Worm (Caenorhabditis elegans): Measurements from ENCODE around the gene Y116F11B.17.

Y116F11B.17 gene

ce11 chrV:19829225-19829624 lies 7.2 kb upstream of the Y116F11B.17 start:
- TF ChIP-seq lin-39 (tag; optimal IDR thresholded peaks at IDR 0.05) (no peak), gmeb-1 (tag; optimal IDR thresholded peaks at IDR 0.05) (no peak), nhr-6 (tag; optimal IDR thresholded peaks at IDR 0.05) (no peak), sem-4 (tag; optimal IDR thresholded peaks at IDR 0.05) (no peak), ama-1 (optimal IDR thresholded peaks at IDR 0.05) (no peak), nhr-237 (tag; optimal IDR thresholded peaks at IDR 0.05) (no peak), blmp-1 (tag; optimal IDR thresholded peaks at IDR 0.05; ENCODE audit: insufficient read depth) (no peak), mbf-1 (tag; optimal IDR thresholded peaks at IDR 0.05) (no peak), R02D3.7 (tag; optimal IDR thresholded peaks at IDR 0.05) (no peak), lsy-2 (tag; optimal IDR thresholded peaks at IDR 0.05) (no peak), nhr-77 (tag; optimal IDR thresholded peaks at IDR 0.05) (no peak), elt-3 (tag; optimal IDR thresholded peaks at IDR 0.05) (no peak), elt-1 (tag; optimal IDR thresholded peaks at IDR 0.05) (no peak), F13H6.1 (tag; optimal IDR thresholded peaks at IDR 0.05) (no peak), sma-9 (GFP tag; optimal IDR thresholded peaks at IDR 0.05) (no peak), sma-9 (tag; optimal IDR thresholded peaks at IDR 0.05) (no peak), unc-55 (GFP tag; optimal IDR thresholded peaks at IDR 0.05) (no peak)

- TF ChIP-seq blmp-1 (tag; optimal IDR thresholded peaks at IDR 0.05; ENCODE audit: insufficient read depth) (no peak), ZK546.5 (tag; optimal IDR thresholded peaks at IDR 0.05) (no peak), ztf-1 (GFP tag; conservative IDR thresholded peaks at IDR 0.05) (no peak), lin-39 (tag; optimal IDR thresholded peaks at IDR 0.05) (no peak), crh-2 (tag; optimal IDR thresholded peaks at IDR 0.05) (no peak), nhr-25 (tag; optimal IDR thresholded peaks at IDR 0.05) (no peak), nhr-10 (tag; optimal IDR thresholded peaks at IDR 0.05) (no peak), R02D3.7 (tag; optimal IDR thresholded peaks at IDR 0.05) (no peak), zag-1 (tag; optimal IDR thresholded peaks at IDR 0.05) (no peak), Y55F3AM.14 (GFP tag; optimal IDR thresholded peaks at IDR 0.05) (no peak), elt-3 (tag; optimal IDR thresholded peaks at IDR 0.05) (no peak), ztf-11 (tag; optimal IDR thresholded peaks at IDR 0.05) (no peak), unc-62 (GFP tag; optimal IDR thresholded peaks at IDR 0.05) (no peak), mbf-1 (tag; optimal IDR thresholded peaks at IDR 0.05) (no peak), ceh-16 (tag; optimal IDR thresholded peaks at IDR 0.05) (no peak), nhr-77 (tag; optimal IDR thresholded peaks at IDR 0.05) (no peak), peb-1 (tag; optimal IDR thresholded peaks at IDR 0.05) (no peak)
These were observed 5.5 kb upstream of the Y116F11B.17 start for ce11 chrV:19827481-19827880.

ce11 chrV:19820178-19820577 lies 1.8 kb downstream of the Y116F11B.17 start:
- no peak for TF ChIP-seq sma-3 (GFP tag; optimal IDR thresholded peaks at IDR 0.05)
- no peak for TF ChIP-seq lin-13 (GFP tag; optimal IDR thresholded peaks at IDR 0.05)
- TF ChIP-seq lin-11 (tag; optimal IDR thresholded peaks at IDR 0.05) = no peak

- no peak for TF ChIP-seq ceh-82 (tag; optimal IDR thresholded peaks at IDR 0.05)
- no peak for TF ChIP-seq skn-1 (tag; optimal IDR thresholded peaks at IDR 0.05)
- TF ChIP-seq nhr-12 (tag; optimal IDR thresholded peaks at IDR 0.05) = no peak
- TF ChIP-seq gmeb-1 (tag; optimal IDR thresholded peaks at IDR 0.05) = no peak
- TF ChIP-seq sma-9 (GFP tag; optimal IDR thresholded peaks at IDR 0.05) = no peak
- TF ChIP-seq sma-9 (tag; optimal IDR thresholded peaks at IDR 0.05) = no peak
- no peak for TF ChIP-seq blmp-1 (tag; optimal IDR thresholded peaks at IDR 0.05; ENCODE audit: insufficient read depth)
- TF ChIP-seq nhr-77 (tag; optimal IDR thresholded peaks at IDR 0.05) = no peak
- TF ChIP-seq sem-4 (tag; optimal IDR thresholded peaks at IDR 0.05) = no peak
- no peak for TF ChIP-seq aly-2 (tag; optimal IDR thresholded peaks at IDR 0.05)
- TF ChIP-seq ama-1 (optimal IDR thresholded peaks at IDR 0.05) = no peak
These were observed 7.2 kb downstream of the Y116F11B.17 start, which contains the start of gene daf-28 for ce11 chrV:19814833-19815232. Gene daf-28, plus strand, starts transcription at chrV:19815133.

- TF ChIP-seq Y55F3AM.14 (GFP tag; optimal IDR thresholded peaks at IDR 0.05) (no peak), blmp-1 (tag; optimal IDR thresholded peaks at IDR 0.05; ENCODE audit: insufficient read depth) (no peak), mbf-1 (tag; optimal IDR thresholded peaks at IDR 0.05) (no peak), elt-1 (tag; optimal IDR thresholded peaks at IDR 0.05) (no peak), alr-1 (tag; optimal IDR thresholded peaks at IDR 0.05) (no peak), ztf-1 (GFP tag; conservative IDR thresholded peaks at IDR 0.05) (no peak), lin-11 (tag; optimal IDR thresholded peaks at IDR 0.05) (no peak), lsy-2 (tag; optimal IDR thresholded peaks at IDR 0.05) (no peak), lin-13 (GFP tag; optimal IDR thresholded peaks at IDR 0.05) (no peak), ZK546.5 (tag; optimal IDR thresholded peaks at IDR 0.05) (no peak), mab-5 (tag; optimal IDR thresholded peaks at IDR 0.05) (no peak), sma-3 (GFP tag; optimal IDR thresholded peaks at IDR 0.05) (no peak), sma-9 (GFP tag; optimal IDR thresholded peaks at IDR 0.05) (no peak), sma-9 (tag; optimal IDR thresholded peaks at IDR 0.05) (no peak), nhr-21 (tag; optimal IDR thresholded peaks at IDR 0.05) (no peak), nhr-23 (tag; optimal IDR thresholded peaks at IDR 0.05) (no peak), unc-39 (tag; optimal IDR thresholded peaks at IDR 0.05) (no peak), skn-1 (tag; optimal IDR thresholded peaks at IDR 0.05) (no peak), mdl-1 (tag; optimal IDR thresholded peaks at IDR 0.05) (no peak)
These were observed 16.4 kb downstream of the Y116F11B.17 start for ce11 chrV:19805548-19805947.
